Worm (Caenorhabditis elegans): ENCODE data around the gene nhr-105.

DNA sequence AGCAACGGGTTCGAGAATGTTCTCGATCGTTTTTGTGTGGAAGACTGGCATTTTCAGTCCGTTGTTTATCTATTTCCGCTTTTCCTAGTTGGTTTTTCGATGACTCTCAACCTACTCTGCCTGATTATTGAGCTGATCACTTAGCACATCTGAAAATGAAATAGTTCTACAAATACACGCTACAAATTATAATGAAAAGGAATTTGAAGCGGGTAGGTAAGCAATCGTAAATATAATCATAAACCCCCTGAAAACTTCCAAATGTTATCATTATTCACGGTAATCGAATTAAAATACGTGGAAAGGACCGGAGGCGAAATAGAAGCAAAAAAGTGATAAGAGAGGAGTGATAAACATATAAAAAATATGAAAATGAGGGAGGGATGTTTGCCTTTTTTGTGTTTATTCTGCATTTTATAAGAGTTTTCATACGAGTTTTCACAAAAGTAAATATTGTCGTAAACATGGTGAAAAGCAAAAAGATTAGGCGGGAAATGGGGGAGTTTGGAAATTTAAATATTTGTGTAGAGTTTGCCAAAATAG is 44.3 kb downstream of the nhr-105 start, which contains the start of gene deb-1:
- TF ChIP-seq med-1 (GFP tag; optimal IDR thresholded peaks at IDR 0.05; ENCODE audit: insufficient read depth) = no peak
- TF ChIP-seq klf-2 (GFP tag; conservative IDR thresholded peaks at IDR 0.05) = no peak
- TF ChIP-seq flt-1 (GFP tag; IDR thresholded peaks at IDR 0.05) = no peak
